Worm (Caenorhabditis elegans) whole organism, late embryonic: ENCODE measurements around the gene txt-14.

ENCODE experiments used
- K09A11.1 ChIP-seq: sonication (generic microtip); optimal IDR thresholded peaks from 2 replicates; lab custom pipeline; 2017; ENCODE audit warnings: antibody characterized with exemption, mild to moderate bottlenecking, missing genetic modification characterization, missing compliant biosample characterization; ENCODE audit not compliant: insufficient read depth
- nhr-11 ChIP-seq: fragments of 150-350 bp; optimal IDR thresholded peaks from 2 replicates; lab custom pipeline; 2014; ENCODE audit warnings: missing biosample characterization, missing genetic modification characterization

DNA sequence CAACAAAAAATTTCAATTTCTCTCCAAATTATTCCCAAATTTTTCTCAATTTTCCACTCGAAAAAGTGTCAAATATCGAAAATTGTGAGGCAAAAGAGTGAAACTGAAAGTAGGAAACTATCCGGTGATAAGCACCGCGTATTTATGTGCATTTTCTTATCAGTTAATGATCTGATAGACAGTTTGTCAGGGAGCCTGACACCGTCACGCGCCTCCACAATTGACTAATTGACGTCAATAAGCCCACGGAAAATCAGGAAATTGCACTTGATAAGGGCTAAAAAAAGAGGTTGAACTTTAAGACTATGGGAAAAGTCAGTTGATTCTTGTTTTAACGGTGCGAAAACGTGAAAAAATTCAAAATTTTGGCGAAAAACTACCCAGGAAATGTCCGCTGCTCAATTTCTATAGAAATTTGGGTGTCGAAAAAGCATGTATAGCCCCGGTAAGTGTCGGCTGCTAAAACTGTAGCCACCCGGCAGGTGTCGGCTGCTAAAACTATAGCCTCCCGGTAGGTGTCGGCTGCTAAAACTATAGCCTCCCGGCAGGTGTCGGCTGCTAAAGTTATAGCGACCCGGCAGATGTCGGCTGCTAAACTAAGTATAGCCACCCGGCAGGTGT, 4.9 kb upstream of the txt-14 start:
- TF ChIP-seq K09A11.1 (tag; lab: Kevin White, UChicago), result no peak
- TF ChIP-seq nhr-11, result no peak
